Worm (Caenorhabditis elegans): Measurements from ENCODE around the gene F31E8.4.

The F31E8.4 gene

ce11 chrII:6788672-6789298 lies 11.2 kb downstream of the F31E8.4 start, which contains the start of gene T13C2.3:
TSS of gene T13C2.3 (plus strand) at chrII:6789248.
- TF ChIP-seq ztf-16 (tag; optimal IDR thresholded peaks at IDR 0.05) (no peak), unc-55 (GFP tag; optimal IDR thresholded peaks at IDR 0.05) (peak; percentile 36)

DNA sequence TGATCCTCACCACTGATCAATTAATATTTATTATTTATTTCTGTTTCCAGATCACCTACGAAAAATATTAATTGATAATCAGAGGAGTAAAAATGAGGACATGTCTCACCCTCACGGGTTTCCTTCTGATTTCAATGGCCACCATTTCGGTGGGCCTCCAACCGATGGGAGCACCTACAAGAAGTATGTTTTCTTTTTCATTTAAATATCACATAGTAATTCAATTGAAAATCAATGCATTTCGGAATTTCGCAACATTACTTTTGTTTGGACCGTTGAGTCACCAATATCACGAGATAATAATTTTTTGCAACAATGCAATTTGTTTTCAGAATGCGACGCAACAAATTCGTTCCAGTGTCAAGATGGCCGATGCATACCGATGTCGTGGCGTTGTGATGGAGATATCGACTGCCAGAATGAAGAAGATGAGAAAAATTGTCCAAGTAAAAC lies 16.6 kb downstream of the F31E8.4 start, which contains the start of gene gldi-2:
Gene gldi-2 (plus strand): TSS at position 51 of the 453 bp plus-strand sequence.
- TF ChIP-seq K09A11.1 (tag; optimal IDR thresholded peaks at IDR 0.05; ENCODE audit: insufficient read depth) (no peak), pax-1 (tag; optimal IDR thresholded peaks at IDR 0.05) (no peak), ceh-14 (tag; optimal IDR thresholded peaks at IDR 0.05) (no peak), ceh-22 (tag; optimal IDR thresholded peaks at IDR 0.05) (no peak)

DNA sequence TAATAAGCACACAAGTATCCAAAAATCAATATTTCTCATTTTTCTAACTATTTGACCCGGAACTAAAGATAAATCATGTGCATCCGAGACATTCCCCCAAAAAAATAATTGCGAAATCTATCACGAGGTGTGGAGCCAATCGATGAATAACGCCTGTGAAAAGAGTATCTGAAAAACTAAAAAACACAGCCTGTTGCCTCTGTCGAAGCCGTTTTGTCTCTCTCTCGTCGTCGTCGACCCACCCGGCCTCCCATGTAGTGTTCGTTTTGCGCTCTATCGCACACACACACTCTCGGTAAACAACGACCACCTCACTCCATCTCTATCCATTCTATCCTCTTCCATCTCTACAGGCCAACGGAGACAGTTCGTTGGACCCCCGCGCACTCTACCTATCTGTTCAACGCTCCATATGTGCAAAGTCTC lies 17.2 kb downstream of the F31E8.4 start:
- TF ChIP-seq hlh-6 (tag; optimal IDR thresholded peaks at IDR 0.05) (no peak), ceh-48 (tag; optimal IDR thresholded peaks at IDR 0.05) (peak; percentile 29), ceh-31 (tag; optimal IDR thresholded peaks at IDR 0.05) (peak; percentile 3), hlh-8 (tag; optimal IDR thresholded peaks at IDR 0.05) (no peak), tbx-7 (tag; optimal IDR thresholded peaks at IDR 0.05) (no peak), ceh-18 (tag; optimal IDR thresholded peaks at IDR 0.05) (no peak), syd-9 (tag; optimal IDR thresholded peaks at IDR 0.05) (no peak), pax-1 (tag; optimal IDR thresholded peaks at IDR 0.05) (no peak), hlh-30 (tag; optimal IDR thresholded peaks at IDR 0.05; ENCODE audit: insufficient read depth) (no peak), odd-2 (tag; optimal IDR thresholded peaks at IDR 0.05) (no peak), tbx-2 (tag; optimal IDR thresholded peaks at IDR 0.05) (peak; percentile 32), npax-4 (tag; optimal IDR thresholded peaks at IDR 0.05) (no peak), ttx-3 (tag; optimal IDR thresholded peaks at IDR 0.05) (no peak), ceh-9 (tag; optimal IDR thresholded peaks at IDR 0.05) (no peak), pros-1 (tag; optimal IDR thresholded peaks at IDR 0.05) (no peak), K02D7.2 (tag; optimal IDR thresholded peaks at IDR 0.05) (no peak), ref-2 (tag; optimal IDR thresholded peaks at IDR 0.05) (no peak), ceh-34 (tag; optimal IDR thresholded peaks at IDR 0.05) (peak; percentile 36), fkh-6 (tag; optimal IDR thresholded peaks at IDR 0.05) (no peak), pqm-1 (tag; optimal IDR thresholded peaks at IDR 0.05) (no peak), dve-1 (tag; optimal IDR thresholded peaks at IDR 0.05) (no peak), K09A11.1 (tag; optimal IDR thresholded peaks at IDR 0.05; ENCODE audit: insufficient read depth) (no peak), che-1 (tag; optimal IDR thresholded peaks at IDR 0.05) (no peak), C38D4.7 (GFP tag; optimal IDR thresholded peaks at IDR 0.05) (peak; percentile 24), ahr-1 (tag; optimal IDR thresholded peaks at IDR 0.05) (no peak), mec-3 (tag; optimal IDR thresholded peaks at IDR 0.05; ENCODE audit: borderline replicate concordance) (no peak), ceh-24 (tag; optimal IDR thresholded peaks at IDR 0.05) (no peak), T23F11.4 (GFP tag; optimal IDR thresholded peaks at IDR 0.05) (no peak), ceh-45 (GFP tag; IDR thresholded peaks at IDR 0.05) (no peak), madf-2 (tag; optimal IDR thresholded peaks at IDR 0.05) (peak; percentile 2), sox-4 (tag; optimal IDR thresholded peaks at IDR 0.05) (no peak), nhr-232 (tag; optimal IDR thresholded peaks at IDR 0.05) (no peak), hlh-15 (tag; optimal IDR thresholded peaks at IDR 0.05) (no peak), pat-9 (tag; optimal IDR thresholded peaks at IDR 0.05) (no peak), gmeb-2 (tag; optimal IDR thresholded peaks at IDR 0.05) (no peak), unc-55 (GFP tag; optimal IDR thresholded peaks at IDR 0.05) (no peak), sox-2 (GFP tag; IDR thresholded peaks at IDR 0.05) (no peak), pha-4 (tag; optimal IDR thresholded peaks at IDR 0.05) (no peak)
